Fruit fly (Drosophila melanogaster) whole organism, embryonic: ENCODE results near the gene RfC3.

Experiments used
- CG2120 ChIP-seq: fragments of 200-800 bp; sonication (Bioruptor generic); optimal IDR thresholded peaks from 3 replicates; lab custom pipeline; 2016; ENCODE audit warnings: missing biosample characterization, missing genetic modification characterization
- CG8478 ChIP-seq: fragments of >200 bp; optimal IDR thresholded peaks from 2 replicates; lab custom pipeline; 2018

DNA sequence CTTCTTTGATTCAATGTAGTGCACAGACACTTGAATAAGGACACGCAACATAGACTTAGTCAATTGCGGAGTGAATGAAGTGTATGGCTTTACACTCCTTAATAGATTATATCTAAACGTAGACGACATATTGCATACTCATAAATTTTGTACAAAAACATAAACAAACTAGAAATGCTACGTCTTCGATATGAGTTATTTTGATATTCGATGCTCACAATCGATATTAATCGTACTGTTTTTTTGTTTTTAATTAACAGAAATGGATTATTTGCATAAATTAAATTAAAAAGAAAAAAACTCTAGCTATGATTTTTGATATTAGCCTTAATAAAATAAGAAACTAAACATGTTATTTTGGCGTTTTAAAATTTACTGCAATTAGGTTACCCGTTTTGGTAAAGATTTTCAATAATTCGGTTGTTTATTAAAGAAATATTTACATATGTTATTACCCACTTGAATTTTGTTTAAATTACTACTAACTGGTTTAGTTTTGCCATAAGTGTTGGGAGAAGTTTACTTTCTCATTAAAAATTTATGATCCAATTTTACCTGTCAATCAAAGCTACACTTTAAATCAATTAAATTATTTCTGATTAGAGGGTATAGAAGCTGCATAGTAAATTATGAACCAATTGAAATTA lies 13.9 kb upstream of the RfC3 start, which contains the start of the genes CG17768, LSm-4 and Ir31a:
- TF ChIP-seq CG2120 (GFP tag; lab: Kevin White, UChicago) (no peak), CG8478 (lab: Kevin White, UChicago) (no peak)
